Worm (Caenorhabditis elegans) whole organism, young adult: ENCODE results near the gene T01C3.11.
A peak's percentile ranks its signal among the peaks of the same experiment; 100 is the strongest.

Source experiments
- F37B4.10 ChIP-seq: fragments of 200-800 bp; sonication (Bioruptor generic); IDR thresholded peaks from 2 replicates; pipeline ENCODE4 v1.3.6; 2022; ENCODE audit warnings: missing genetic modification characterization, missing compliant biosample characterization
- F52B5.7 ChIP-seq: sonication (generic microtip); optimal IDR thresholded peaks from 2 replicates; lab custom pipeline; 2016; ENCODE audit warnings: mild to moderate bottlenecking, missing genetic modification characterization, missing compliant biosample characterization
- F57A8.1 ChIP-seq: fragments of 200-800 bp; sonication (Bioruptor generic); optimal IDR thresholded peaks from 2 replicates; lab custom pipeline; 2018; ENCODE audit warnings: mild to moderate bottlenecking, missing genetic modification characterization, moderate library complexity, missing compliant biosample characterization
- F57C9.4 ChIP-seq: sonication (generic microtip); optimal IDR thresholded peaks from 2 replicates; lab custom pipeline; 2017; ENCODE audit warnings: mild to moderate bottlenecking, missing genetic modification characterization, missing compliant biosample characterization
- Y56A3A.18 ChIP-seq: fragments of 200-800 bp; sonication (Bioruptor generic); IDR thresholded peaks from 2 replicates; pipeline ENCODE4 v1.3.6; 2022; ENCODE audit warnings: missing genetic modification reagents, missing genetic modification characterization, missing compliant biosample characterization
- Y79H2A.3 ChIP-seq: fragments of 200-800 bp; sonication (Bioruptor generic); conservative IDR thresholded peaks from 2 replicates; pipeline ENCODE4 v1.3.6; 2022; ENCODE audit warnings: missing genetic modification reagents, missing genetic modification characterization, missing compliant biosample characterization
- Y95B8A.8 ChIP-seq: fragments of 200-800 bp; sonication (Bioruptor generic); IDR thresholded peaks from 2 replicates; pipeline ENCODE4 v1.3.6; 2022; ENCODE audit warnings: missing genetic modification reagents, missing genetic modification characterization, missing compliant biosample characterization
- ZK185.1 ChIP-seq: sonication (generic microtip); optimal IDR thresholded peaks from 2 replicates; lab custom pipeline; 2016; ENCODE audit warnings: mild to moderate bottlenecking, missing genetic modification characterization, missing compliant biosample characterization; ENCODE audit not compliant: poor library complexity, severe bottlenecking
- akir-1 ChIP-seq: fragments of 200-800 bp; sonication (Bioruptor generic); optimal IDR thresholded peaks from 2 replicates; lab custom pipeline; 2018; ENCODE audit warnings: mild to moderate bottlenecking, missing genetic modification characterization, moderate library complexity, missing compliant biosample characterization
- aptf-2 ChIP-seq: fragments of 200-800 bp; sonication (Bioruptor generic); conservative IDR thresholded peaks from 2 replicates; pipeline ENCODE4 v1.3.6; 2022; ENCODE audit warnings: missing genetic modification reagents, missing genetic modification characterization, missing compliant biosample characterization
- attf-3 ChIP-seq: fragments of 200-800 bp; sonication (Bioruptor generic); conservative IDR thresholded peaks from 2 replicates; pipeline ENCODE4 v1.3.6; 2022; ENCODE audit warnings: missing genetic modification reagents, missing genetic modification characterization, missing compliant biosample characterization
- bed-1 ChIP-seq: fragments of 200-800 bp; sonication (Bioruptor generic); IDR thresholded peaks from 2 replicates; pipeline ENCODE4 v1.3.6; 2022; ENCODE audit warnings: missing genetic modification reagents, missing genetic modification characterization, missing compliant biosample characterization
- bed-2 ChIP-seq: fragments of 200-800 bp; sonication (Bioruptor generic); IDR thresholded peaks from 2 replicates; pipeline ENCODE4 v1.3.6; 2022; ENCODE audit warnings: missing genetic modification reagents, missing genetic modification characterization, missing compliant biosample characterization
- ceh-27 ChIP-seq: fragments of 200-800 bp; sonication (Bioruptor generic); optimal IDR thresholded peaks from 2 replicates; lab custom pipeline; 2018; ENCODE audit warnings: mild to moderate bottlenecking, missing genetic modification characterization, moderate library complexity, missing compliant biosample characterization
- ceh-58 ChIP-seq: fragments of 200-800 bp; sonication (Bioruptor generic); IDR thresholded peaks from 2 replicates; pipeline ENCODE4 v1.3.6; 2022; ENCODE audit warnings: missing genetic modification characterization, missing compliant biosample characterization
- chd-7 ChIP-seq: sonication (generic microtip); optimal IDR thresholded peaks from 2 replicates; lab custom pipeline; 2016; ENCODE audit warnings: mild to moderate bottlenecking, missing genetic modification characterization, moderate library complexity, missing compliant biosample characterization
- dpff-1 ChIP-seq: sonication (generic microtip); optimal IDR thresholded peaks from 2 replicates; lab custom pipeline; 2017; ENCODE audit warnings: mild to moderate bottlenecking, missing genetic modification characterization, missing compliant biosample characterization
- efl-1 ChIP-seq: fragments of 150-350 bp; optimal IDR thresholded peaks from 2 replicates; lab custom pipeline; 2014; ENCODE audit warnings: missing biosample characterization, missing genetic modification reagents, missing genetic modification characterization
- ekl-4 ChIP-seq: fragments of 200-800 bp; sonication (Bioruptor generic); IDR thresholded peaks from 2 replicates; pipeline ENCODE4 v1.3.6; 2022; ENCODE audit warnings: missing genetic modification reagents, missing genetic modification characterization, missing compliant biosample characterization
- ets-4 ChIP-seq: fragments of 200-800 bp; sonication (Bioruptor generic); optimal IDR thresholded peaks from 2 replicates; lab custom pipeline; 2018; ENCODE audit warnings: mild to moderate bottlenecking, missing genetic modification characterization, missing compliant biosample characterization
- gei-17 ChIP-seq: fragments of 200-800 bp; sonication (Bioruptor generic); optimal IDR thresholded peaks from 2 replicates; lab custom pipeline; 2018; ENCODE audit warnings: mild to moderate bottlenecking, missing genetic modification characterization, missing compliant biosample characterization
- hlh-12 ChIP-seq: sonication (generic microtip); optimal IDR thresholded peaks from 2 replicates; lab custom pipeline; 2016; ENCODE audit warnings: missing genetic modification characterization, missing compliant biosample characterization
- hmg-1.2 ChIP-seq: fragments of 200-800 bp; sonication (Bioruptor generic); IDR thresholded peaks from 2 replicates; pipeline ENCODE4 v1.3.6; 2022; ENCODE audit warnings: missing genetic modification reagents, missing genetic modification characterization, missing compliant biosample characterization
- hrde-1 ChIP-seq: sonication (generic microtip); optimal IDR thresholded peaks from 2 replicates; lab custom pipeline; 2016; ENCODE audit warnings: missing genetic modification characterization, mild to moderate bottlenecking, missing compliant biosample characterization, moderate library complexity, missing genotype, missing genetic modification reagents, borderline replicate concordance
- hsf-1 ChIP-seq: fragments of 200-800 bp; sonication (Bioruptor generic); IDR thresholded peaks from 2 replicates; pipeline ENCODE4 v1.3.6; 2022; ENCODE audit warnings: missing genetic modification reagents, missing genetic modification characterization, missing compliant biosample characterization
- lin-54 ChIP-seq: fragments of 200-800 bp; sonication (Bioruptor generic); optimal IDR thresholded peaks from 2 replicates; lab custom pipeline; 2018; ENCODE audit warnings: mild to moderate bottlenecking, missing genetic modification characterization, missing compliant biosample characterization
- lir-1 ChIP-seq: fragments of 200-800 bp; sonication (Bioruptor generic); conservative IDR thresholded peaks from 2 replicates; pipeline ENCODE4 v1.3.6; 2022; ENCODE audit warnings: missing genetic modification reagents, missing genetic modification characterization, missing compliant biosample characterization
- madf-3 ChIP-seq: fragments of 200-800 bp; sonication (Bioruptor generic); IDR thresholded peaks from 2 replicates; pipeline ENCODE4 v1.3.6; 2022; ENCODE audit warnings: missing genetic modification reagents, missing genetic modification characterization, missing compliant biosample characterization
- madf-6 ChIP-seq: fragments of 200-800 bp; sonication (Bioruptor generic); IDR thresholded peaks from 2 replicates; pipeline ENCODE4 v1.3.6; 2022; ENCODE audit warnings: missing genetic modification reagents, missing genetic modification characterization, missing compliant biosample characterization
- mel-28 ChIP-seq: sonication (generic microtip); optimal IDR thresholded peaks from 2 replicates; lab custom pipeline; 2016; ENCODE audit warnings: borderline replicate concordance, mild to moderate bottlenecking, missing genetic modification characterization, missing compliant biosample characterization
- nhr-80 ChIP-seq: sonication (generic microtip); optimal IDR thresholded peaks from 2 replicates; lab custom pipeline; 2016; ENCODE audit warnings: missing genetic modification characterization, missing compliant biosample characterization
- sdz-38 ChIP-seq: sonication (generic microtip); optimal IDR thresholded peaks from 2 replicates; lab custom pipeline; 2016; ENCODE audit warnings: missing genotype, missing genetic modification characterization, missing compliant biosample characterization
- snpc-3.4 ChIP-seq: sonication (generic microtip); optimal IDR thresholded peaks from 2 replicates; lab custom pipeline; 2017; ENCODE audit warnings: missing genetic modification characterization, mild to moderate bottlenecking, missing compliant biosample characterization, antibody characterized with exemption, moderate library complexity, missing genotype, missing genetic modification reagents
- sptf-2 ChIP-seq: fragments of 200-800 bp; sonication (Bioruptor generic); optimal IDR thresholded peaks from 2 replicates; lab custom pipeline; 2018; ENCODE audit warnings: mild to moderate bottlenecking, missing genetic modification characterization, missing compliant biosample characterization
- tlf-1 ChIP-seq: fragments of 200-800 bp; sonication (Bioruptor generic); optimal IDR thresholded peaks from 2 replicates; lab custom pipeline; 2018; ENCODE audit warnings: mild to moderate bottlenecking, missing genetic modification characterization, missing compliant biosample characterization
- unc-62 ChIP-seq: fragments of 150-350 bp; optimal IDR thresholded peaks from 2 replicates; lab custom pipeline; 2014; ENCODE audit warnings: missing biosample characterization, missing genetic modification reagents, missing genetic modification characterization
- zfh-2 ChIP-seq: fragments of 200-800 bp; sonication (Bioruptor generic); conservative IDR thresholded peaks from 2 replicates; pipeline ENCODE4 v1.3.6; 2022; ENCODE audit warnings: missing genetic modification reagents, missing genetic modification characterization, missing compliant biosample characterization
- ztf-22 ChIP-seq: fragments of 200-800 bp; sonication (Bioruptor generic); optimal IDR thresholded peaks from 2 replicates; lab custom pipeline; 2018; ENCODE audit warnings: mild to moderate bottlenecking, missing genetic modification characterization, moderate library complexity, missing compliant biosample characterization

Gene T01C3.11

ce11 chrV:14978205-14978751 is 21.1 kb upstream of the T01C3.11 start, which contains the start of the genes grd-12 and F02D8.1:
Gene grd-12 (plus strand): TSS chrV:14978505.
Gene F02D8.1 (minus strand): TSS chrV:14978701.
- TF ChIP-seq lir-1 (GFP tag; lab: Robert Waterston, UW) (no peak), madf-3 (GFP tag; lab: Robert Waterston, UW) (no peak)

- TF ChIP-seq lir-1 (GFP tag; lab: Robert Waterston, UW) (no peak), F52B5.7 (tag; lab: Kevin White, UChicago) (no peak), chd-7 (tag; lab: Kevin White, UChicago) (no peak), Y95B8A.8 (no peak), ZK185.1 (tag; lab: Kevin White, UChicago) (no peak), efl-1 (GFP tag; lab: Kevin White, UChicago) (no peak), Y79H2A.3 (GFP tag; lab: Robert Waterston, UW) (no peak), lin-54 (GFP tag; lab: Kevin White, UChicago) (no peak), madf-3 (GFP tag; lab: Robert Waterston, UW) (no peak), bed-1 (GFP tag; lab: Robert Waterston, UW) (no peak)
Measured at ce11 chrV:14979937-14980336, 19.4 kb upstream of the T01C3.11 start, which contains the start of gene xbx-1. Gene xbx-1 (plus strand): TSS chrV:14980237.

DNA sequence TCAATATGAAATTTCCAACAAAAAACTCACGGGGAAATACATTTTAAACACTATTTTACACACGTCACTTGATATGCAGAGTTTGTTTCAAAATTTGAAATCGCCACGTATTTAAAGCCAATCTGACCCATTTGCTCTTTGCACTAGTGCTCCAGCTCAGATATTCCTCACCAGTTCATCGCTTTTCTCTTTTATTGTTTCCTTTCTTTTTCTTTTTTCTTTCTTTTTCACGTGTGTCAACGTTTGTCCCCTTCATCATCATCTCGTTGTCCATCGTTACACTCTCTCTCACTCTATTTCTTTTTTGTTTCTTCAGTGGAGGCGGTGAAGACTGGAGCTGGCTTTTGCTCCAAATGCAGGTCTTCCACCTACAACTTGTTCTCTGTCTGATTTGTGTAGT is 14.7 kb upstream of the T01C3.11 start, which contains the start of gene F02D8.4:
Gene F02D8.4, plus strand, starts transcription at position 301 of the 400 bp plus-strand sequence.
- TF ChIP-seq ztf-22 (GFP tag; lab: Kevin White, UChicago) (no peak), hmg-1.2 (GFP tag; lab: Robert Waterston, UW) (no peak), ets-4 (GFP tag; lab: Kevin White, UChicago) (no peak), dpff-1 (tag; lab: Kevin White, UChicago) (no peak), ceh-58 (no peak), sptf-2 (GFP tag; lab: Kevin White, UChicago) (no peak), hrde-1 (tag; lab: Kevin White, UChicago) (no peak), hsf-1 (GFP tag; lab: Robert Waterston, UW) (no peak), F57A8.1 (GFP tag; lab: Kevin White, UChicago) (no peak), madf-6 (GFP tag; lab: Robert Waterston, UW) (no peak), sdz-38 (tag; lab: Kevin White, UChicago) (no peak), ceh-27 (no peak), gei-17 (GFP tag; lab: Kevin White, UChicago) (no peak), hlh-12 (tag; lab: Kevin White, UChicago) (no peak), F52B5.7 (tag; lab: Kevin White, UChicago) (no peak), zfh-2 (GFP tag; lab: Robert Waterston, UW) (no peak), snpc-3.4 (tag; lab: Kevin White, UChicago) (no peak)

DNA sequence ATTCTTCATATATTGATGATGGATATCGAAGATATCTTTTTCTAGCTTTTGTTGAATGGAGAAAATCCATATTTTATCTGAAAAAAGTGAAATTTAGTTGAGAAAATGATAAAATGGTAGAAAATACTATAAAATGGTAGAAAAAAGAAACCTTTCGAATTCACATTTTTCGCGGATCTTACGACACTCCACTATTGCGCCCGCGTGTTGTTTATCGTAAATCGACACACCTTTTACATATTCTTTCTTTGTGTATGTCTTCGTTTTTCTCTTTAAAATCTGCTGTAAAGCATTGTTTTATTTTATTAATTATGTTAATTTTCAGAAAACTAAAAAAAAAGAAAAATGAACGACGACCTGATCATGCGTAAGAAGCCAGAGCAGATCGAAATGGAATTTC is 8.5 kb upstream of the T01C3.11 start, which contains the start of the genes cdt-2 and T01C3.2:
Gene cdt-2, minus strand, starts transcription at position 284 of the 400 bp plus-strand sequence.
Gene T01C3.2, plus strand, starts transcription at position 326 of the 400 bp plus-strand sequence.
- TF ChIP-seq mel-28 (tag; lab: Kevin White, UChicago) = no peak
- no peak for TF ChIP-seq F37B4.10
- no peak for TF ChIP-seq nhr-80 (tag; lab: Kevin White, UChicago)
- TF ChIP-seq aptf-2 (GFP tag; lab: Robert Waterston, UW) = no peak
- no peak for TF ChIP-seq bed-2
- TF ChIP-seq ceh-58 = no peak
- TF ChIP-seq tlf-1 (GFP tag; lab: Kevin White, UChicago) = no peak
- no peak for TF ChIP-seq unc-62 (GFP tag; lab: Kevin White, UChicago)
- peak; percentile 32 for TF ChIP-seq efl-1 (GFP tag; lab: Kevin White, UChicago)
- TF ChIP-seq F57C9.4 (tag; lab: Kevin White, UChicago) = no peak
- TF ChIP-seq F57A8.1 (GFP tag; lab: Kevin White, UChicago) = no peak
- TF ChIP-seq Y56A3A.18 (GFP tag; lab: Robert Waterston, UW) = no peak
- TF ChIP-seq chd-7 (tag; lab: Kevin White, UChicago) = no peak
- no peak for TF ChIP-seq ekl-4 (GFP tag; lab: Robert Waterston, UW)
- TF ChIP-seq akir-1 (GFP tag; lab: Kevin White, UChicago) = no peak
- TF ChIP-seq attf-3 (GFP tag; lab: Robert Waterston, UW) = peak; percentile 91
- TF ChIP-seq, all 124 proteins: peak for 2
